Fruit fly (Drosophila melanogaster) S2 (cell line): Measurements from ENCODE around the gene Prp18.

Experiments
- CG8478 ChIP-seq: fragments of >200 bp; optimal IDR thresholded peaks from 2 replicates; lab custom pipeline; 2018
- CTCF ChIP-seq, 2 experiments: fragments of >200 bp; optimal IDR thresholded peaks; 2 replicates each; lab custom pipeline; 2018

The Prp18 gene

DNA sequence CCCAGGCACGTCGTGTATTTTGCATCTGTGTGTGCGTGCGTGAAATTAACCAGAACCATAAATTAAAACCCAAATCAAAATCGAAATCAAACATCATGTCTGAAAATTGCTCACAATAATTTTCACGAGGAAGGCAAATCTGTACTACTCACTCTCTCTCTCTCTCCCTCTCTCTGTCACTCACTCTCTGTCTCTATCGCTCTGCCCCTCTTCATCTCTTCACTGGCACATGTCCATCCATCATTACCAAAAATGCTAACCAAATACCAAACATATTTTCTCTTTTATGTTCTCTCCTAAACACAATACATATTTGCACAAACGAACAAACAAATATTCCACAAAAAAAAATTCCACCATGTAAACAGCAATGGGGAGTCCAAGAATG, 15.7 kb downstream of the Prp18 start:
- TF ChIP-seq CG8478 (no peak), CTCF (optimal IDR thresholded peaks at IDR 0.05; lab: Kevin White, UChicago) (no peak)

DNA sequence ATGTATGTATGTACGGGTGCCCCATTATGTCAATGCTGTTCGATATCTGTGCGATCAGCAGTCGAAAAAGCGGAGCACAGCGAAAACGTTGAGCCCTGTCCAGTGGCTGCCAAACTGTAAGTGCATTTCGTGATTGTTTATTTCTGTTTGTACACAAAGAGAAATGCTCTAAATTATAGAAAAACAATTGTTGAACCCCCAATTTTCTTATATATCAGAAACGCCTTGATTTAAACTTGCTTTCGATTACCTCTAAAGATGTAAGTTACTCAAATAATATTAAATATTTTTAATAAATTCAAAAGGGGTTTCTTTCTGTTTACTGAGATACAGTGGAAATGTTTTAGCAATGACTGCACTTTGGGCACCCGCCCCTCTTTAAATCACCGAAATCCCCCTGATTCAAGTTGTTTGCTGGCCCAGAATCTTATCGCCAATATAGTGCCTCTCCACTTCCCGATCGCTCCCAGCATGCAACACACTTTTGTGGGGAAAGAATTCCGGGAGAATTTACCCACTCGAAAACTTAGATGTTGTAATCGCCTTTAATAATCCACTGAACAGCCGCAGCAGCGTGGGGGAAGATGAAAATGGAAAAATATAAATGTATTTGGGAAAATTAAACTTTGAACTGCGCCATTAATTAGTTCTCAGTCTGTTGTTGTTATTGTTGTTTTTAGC, 16.2 kb downstream of the Prp18 start:
- TF ChIP-seq CG8478 (no peak), CTCF (optimal IDR thresholded peaks at IDR 0.05; lab: Kevin White, UChicago) (no peak)

DNA sequence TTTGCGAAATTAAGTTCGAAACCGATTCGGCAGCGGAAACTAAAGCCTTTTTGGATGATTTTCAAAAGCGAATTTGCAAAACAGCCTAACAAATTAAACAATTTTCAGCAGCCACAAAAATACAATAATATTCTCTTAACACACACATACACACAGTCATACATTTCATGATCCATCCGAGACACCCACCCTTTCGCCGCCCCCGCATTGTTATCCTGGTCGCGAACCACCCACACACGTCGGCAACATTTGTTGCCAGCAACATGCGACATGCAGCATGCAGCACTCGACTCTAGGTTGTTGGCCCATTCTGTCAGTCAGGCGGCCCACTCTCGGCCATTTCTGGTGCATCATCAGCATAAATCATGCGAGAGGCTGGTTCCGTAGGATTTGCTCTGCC, 17.0 kb downstream of the Prp18 start:
- TF ChIP-seq CTCF (optimal IDR thresholded peaks at IDR 0.05; lab: Kevin White, UChicago) (peak; percentile 52 to 56), CG8478 (no peak)

DNA sequence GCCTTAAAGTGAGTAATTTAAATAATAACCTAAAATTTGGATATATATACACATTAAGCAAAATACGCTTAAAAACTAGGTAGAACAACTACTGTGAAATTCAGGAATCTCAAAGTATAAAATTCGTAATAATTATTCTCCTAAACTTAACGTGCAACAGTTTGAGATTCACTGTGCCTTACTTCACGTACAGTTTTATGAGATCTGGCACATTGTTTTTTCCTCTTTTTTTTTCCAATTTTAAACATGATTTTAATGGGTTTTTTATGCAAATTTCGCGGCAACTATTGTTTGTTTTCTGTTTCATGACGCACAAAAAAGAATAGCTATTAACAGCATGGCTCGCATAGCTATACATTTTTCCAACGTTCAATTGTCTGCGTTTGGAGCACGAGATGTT, 19.2 kb downstream of the Prp18 start:
- TF ChIP-seq CG8478 (no peak), CTCF (optimal IDR thresholded peaks at IDR 0.05; lab: Kevin White, UChicago) (no peak)

DNA sequence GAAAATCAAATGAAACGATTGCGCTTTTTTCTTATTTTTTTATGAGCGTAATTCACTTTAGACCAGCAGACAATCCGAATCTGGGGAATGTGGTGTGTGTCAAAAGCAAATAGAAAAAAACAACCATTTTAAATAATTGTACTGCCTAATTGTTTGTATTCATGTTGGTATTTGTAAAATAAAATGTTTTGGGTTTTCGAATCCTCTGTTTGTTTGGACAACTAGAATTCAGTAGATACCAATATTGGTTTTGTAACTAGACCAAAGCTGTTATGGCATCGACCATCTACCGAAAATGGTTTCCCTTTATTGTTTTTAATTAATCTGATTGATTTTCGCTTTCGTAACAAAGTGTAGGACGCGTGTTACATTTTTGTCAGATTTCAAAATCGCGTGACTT, 20.1 kb downstream of the Prp18 start:
- TF ChIP-seq CTCF (optimal IDR thresholded peaks at IDR 0.05; lab: Kevin White, UChicago): no peak
- TF ChIP-seq CG8478: no peak

DNA sequence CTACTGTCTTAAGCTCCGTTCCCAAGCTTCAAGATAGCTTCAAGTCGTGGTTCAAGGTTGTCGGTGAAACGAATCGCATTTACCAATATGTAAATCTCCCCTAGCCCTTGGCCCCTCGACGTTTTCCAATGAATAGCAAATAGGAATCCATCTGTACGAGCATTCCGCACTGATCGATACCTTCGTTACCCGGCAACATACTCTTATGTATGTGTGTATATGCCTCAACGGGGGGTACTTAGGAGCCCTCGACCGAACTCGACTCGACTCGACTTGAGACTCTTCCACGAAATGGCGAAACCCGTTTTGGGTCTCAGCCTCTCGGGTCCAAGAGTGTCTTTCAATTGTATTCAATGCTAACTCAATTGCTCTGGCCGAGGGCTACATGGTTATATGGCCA, 29.4 kb downstream of the Prp18 start:
- no peak for TF ChIP-seq CTCF (optimal IDR thresholded peaks at IDR 0.05; lab: Kevin White, UChicago)
- no peak for TF ChIP-seq CG8478

DNA sequence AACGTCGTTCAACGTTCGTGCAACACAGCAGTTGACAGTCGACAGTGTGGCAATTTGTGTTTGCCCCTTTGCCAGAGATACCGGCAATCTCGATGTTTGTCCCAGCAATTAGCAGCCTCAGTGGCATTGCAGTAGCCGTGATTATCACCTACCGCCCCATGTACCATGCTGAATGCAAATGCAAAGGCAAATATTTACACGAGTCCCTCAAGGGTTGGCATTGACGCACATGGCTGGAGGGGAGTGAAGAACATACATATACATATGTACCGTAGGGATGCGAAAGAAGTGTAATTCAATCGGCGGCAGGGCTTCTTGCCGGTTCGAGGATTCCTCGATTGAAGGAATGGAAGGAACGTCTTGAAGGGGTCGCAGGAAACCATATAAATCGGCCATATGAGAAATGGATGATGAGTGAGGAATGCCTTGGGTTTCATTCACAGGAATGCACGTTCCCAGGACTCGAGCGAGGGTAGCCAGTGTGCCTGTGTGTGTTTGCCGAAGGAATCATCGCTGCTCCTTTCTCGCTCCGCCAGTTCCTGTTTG, 31.1 kb downstream of the Prp18 start:
- TF ChIP-seq CG8478: no peak
- TF ChIP-seq CTCF (optimal IDR thresholded peaks at IDR 0.05; lab: Kevin White, UChicago): no peak

DNA sequence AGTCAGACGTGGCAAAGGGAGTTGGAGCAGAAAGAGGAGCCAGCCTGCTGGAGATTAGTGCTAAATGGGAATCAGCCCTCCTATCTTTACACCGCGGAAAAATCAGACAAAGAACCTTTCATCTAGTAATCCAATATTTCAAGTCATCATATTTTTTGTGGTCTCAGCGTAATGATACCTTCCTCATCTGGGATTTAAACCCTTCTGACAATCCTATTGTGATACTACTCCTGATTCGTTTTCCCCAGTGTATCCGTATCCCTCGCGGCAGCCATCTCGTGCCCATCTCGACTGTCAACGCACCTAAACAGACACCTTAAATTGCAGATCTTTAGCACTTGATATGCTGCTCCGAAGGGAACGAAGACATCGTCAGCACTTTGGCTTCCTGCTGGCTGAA, 32.7 kb downstream of the Prp18 start:
- TF ChIP-seq CTCF (optimal IDR thresholded peaks at IDR 0.05; lab: Kevin White, UChicago): no peak
- TF ChIP-seq CG8478: no peak

DNA sequence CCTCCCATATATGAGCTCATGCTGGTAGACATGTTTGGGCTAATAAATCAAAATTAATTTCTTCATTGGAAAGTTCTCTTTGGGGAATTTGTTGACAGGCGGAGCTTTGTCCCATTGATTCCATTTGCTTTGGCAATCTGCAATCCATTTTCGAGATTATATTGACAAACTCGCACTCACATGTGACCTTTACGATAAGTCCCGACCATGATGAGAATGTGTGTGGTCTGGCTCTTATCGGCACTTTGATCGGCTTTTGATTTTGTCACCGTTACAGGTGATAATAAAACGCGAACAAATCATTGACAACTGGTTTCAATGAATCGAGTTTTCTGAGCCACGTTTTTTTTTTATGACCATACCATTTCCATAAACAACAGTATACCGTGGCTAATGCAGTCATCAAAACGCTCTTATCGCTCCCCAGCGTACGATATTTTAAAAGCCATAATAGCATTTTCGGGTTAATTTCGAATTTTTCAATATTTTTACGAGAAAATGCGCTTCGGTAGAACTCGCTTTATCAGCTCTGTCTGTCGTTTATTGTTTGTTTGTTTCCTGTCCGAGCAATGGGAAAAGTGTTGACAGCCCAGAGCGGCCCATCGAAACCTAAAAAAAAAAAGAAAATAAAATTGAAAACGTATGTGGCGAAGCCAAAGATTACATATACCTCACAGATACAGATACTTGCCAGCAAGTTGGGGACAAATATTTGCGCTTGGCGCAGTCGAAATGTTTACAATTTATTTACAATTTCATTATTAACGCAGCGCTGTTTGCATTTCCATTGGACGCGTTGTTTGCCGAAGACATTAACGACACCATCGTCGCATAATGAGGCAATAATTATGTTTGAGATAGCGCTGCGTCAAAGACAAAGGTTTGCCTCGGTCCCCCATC, 33.4 kb downstream of the Prp18 start:
- TF ChIP-seq CG8478: no peak
- no peak for TF ChIP-seq CTCF (optimal IDR thresholded peaks at IDR 0.05; lab: Kevin White, UChicago)

DNA sequence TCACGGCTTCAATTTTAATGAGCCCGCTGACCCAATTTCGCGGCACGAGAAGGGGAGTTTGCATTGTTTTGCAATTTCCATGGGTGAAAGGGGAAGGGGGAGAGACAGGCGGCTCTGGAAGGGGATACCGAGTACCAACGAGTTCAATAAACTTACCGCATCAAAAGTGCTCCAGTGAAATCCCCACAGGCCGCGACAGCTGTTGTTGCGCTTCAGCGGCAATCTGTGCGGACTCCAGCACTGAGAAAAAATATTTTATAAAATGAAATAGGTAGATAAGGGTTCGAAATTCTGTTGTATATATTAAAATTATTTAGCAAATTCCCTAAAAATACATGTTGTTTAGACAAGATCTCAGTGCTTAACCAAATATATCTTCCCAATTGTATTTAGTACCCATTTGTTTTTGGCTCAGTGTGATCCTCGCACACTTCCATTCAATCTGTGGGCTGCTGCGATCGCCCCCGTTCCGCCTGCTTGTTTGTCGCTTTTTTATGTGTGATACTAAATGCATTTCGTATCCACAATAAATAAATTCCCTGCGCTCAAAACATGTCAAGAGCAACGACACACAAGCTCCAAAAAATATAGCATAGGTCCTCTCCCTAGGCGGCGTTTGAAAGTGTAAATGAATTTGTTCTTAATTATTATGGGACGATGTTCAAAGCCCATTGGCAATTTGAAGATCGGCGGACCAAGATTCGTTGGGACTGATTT, 35.4 kb downstream of the Prp18 start:
- TF ChIP-seq CTCF (optimal IDR thresholded peaks at IDR 0.05; lab: Kevin White, UChicago) (no peak), CG8478 (no peak)

DNA sequence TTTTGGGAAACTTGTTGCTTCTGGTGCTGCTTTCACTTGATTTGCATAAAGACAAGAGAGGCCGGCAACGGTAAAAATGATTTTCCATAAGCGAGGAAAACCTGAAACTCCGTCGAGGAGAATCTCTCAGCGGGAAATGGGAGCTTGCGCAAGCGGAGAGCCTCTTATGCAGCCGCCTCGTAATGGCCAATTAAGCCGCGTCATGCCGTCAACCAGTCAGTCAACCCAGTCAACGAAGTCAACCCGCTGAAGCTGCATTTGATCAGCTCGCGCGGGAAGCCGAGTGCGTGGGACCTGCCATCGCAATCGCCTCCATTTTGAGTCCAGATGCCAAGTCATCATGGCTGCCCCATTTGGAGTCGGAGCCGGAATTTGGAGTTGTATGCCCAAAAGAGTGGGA, 37.9 kb downstream of the Prp18 start:
- TF ChIP-seq CG8478: no peak
- TF ChIP-seq CTCF (optimal IDR thresholded peaks at IDR 0.05; lab: Kevin White, UChicago): no peak

DNA sequence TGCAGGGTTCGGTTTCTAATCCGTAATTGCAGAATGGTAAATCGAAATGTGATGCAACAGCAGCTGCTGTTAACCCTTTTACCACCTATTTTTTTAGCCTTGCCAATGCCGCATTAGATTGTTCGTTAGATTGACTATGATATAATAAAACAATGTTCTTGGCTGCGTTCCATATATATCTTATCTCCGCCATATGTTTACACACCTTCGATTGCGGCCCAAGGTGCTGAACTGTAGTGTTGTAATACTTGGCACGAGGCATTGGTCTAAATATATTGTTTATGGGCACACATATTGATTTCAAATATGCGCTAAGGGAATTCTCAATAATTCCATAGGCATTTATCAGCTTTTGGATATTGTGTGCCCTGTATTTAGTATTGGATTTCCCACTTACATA, 39.4 kb downstream of the Prp18 start:
- TF ChIP-seq CG8478 (no peak), CTCF (optimal IDR thresholded peaks at IDR 0.05; lab: Kevin White, UChicago) (no peak)

DNA sequence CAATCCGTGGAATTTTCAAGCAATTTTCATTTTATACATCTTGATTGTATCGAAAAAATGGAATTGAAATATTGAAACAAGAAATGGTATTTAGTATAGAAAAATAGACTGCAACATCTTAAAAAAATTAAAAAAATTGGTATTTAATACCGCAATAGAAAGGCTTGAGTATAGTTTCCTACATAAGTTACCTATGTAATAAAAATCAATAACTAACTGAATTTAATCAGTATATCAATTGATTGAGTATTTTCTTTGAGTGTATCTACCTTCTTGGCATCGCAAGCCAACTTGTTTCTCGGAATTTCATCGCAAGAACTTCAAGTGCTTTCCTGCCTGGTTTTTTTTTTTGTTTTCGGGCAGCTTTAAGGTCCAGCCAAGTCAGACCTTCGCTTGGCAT, 40.6 kb downstream of the Prp18 start:
- TF ChIP-seq CG8478 (no peak), CTCF (optimal IDR thresholded peaks at IDR 0.05; lab: Kevin White, UChicago) (no peak)

DNA sequence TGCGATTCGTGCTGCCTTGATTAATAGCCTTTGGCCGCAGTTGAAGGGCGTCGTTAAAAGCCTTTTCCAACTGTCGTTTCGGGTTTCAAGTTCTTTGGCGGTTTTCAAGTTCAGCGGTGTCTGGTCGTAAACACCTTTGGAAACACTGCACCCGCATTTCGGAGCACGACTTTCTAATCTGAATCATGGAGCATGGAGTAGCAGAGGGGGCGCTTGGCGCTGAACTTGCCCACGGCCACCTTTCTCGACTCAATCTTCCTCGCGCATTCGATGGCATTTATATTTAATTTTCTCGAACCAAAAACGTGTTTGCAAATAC, 41.3 kb downstream of the Prp18 start:
- no peak for TF ChIP-seq CTCF (optimal IDR thresholded peaks at IDR 0.05; lab: Kevin White, UChicago)
- no peak for TF ChIP-seq CG8478

DNA sequence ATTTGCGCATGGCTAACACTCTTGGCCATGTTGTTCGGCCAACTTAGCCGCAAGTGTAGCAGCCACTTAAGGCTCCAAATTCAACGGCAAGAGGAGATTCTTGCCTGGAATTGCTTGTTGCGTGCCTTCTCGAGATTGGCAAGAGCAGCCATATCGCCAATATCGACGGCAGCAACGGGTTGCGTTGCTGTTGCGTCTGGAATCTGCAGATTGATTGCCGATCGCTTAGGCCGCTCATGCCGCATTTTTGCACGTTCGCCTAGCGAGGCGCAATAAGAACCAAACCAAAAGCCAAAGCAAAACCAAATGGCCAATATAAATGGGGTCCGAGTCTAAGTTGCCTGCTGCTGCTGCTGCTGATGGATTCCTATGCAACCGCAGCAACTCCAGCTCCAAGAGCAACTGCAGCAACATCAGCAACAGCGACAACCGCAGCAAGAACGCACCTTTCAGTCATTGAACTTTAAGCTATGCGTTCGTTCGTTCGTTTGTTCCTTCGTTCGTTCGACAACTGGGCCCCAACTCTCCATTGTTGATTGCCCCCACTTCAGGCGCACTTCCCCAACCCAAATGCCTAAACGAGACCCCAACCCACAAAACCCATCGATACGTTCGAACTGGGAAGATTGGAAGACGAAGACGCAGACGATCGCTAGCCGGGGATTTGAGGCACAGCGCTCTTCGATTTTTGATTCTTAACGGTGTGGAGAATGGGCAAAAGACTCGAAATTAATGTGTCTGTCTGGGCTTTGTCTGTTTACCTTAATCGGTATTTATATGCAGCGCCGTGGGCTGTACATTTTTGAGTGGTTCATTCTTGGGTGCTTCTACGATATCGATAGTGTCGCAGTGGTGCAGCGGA, 41.9 kb downstream of the Prp18 start:
- TF ChIP-seq CTCF (optimal IDR thresholded peaks at IDR 0.05; lab: Kevin White, UChicago) (no peak), CG8478 (no peak)
